Worm (Caenorhabditis elegans) whole organism, late embryonic: ENCODE results near the gene Y7A5A.13.

Experiments used
- C38D4.7 ChIP-seq: fragments of 200-800 bp; sonication (Bioruptor generic); optimal IDR thresholded peaks from 2 replicates; lab custom pipeline; 2018; ENCODE audit warnings: mild to moderate bottlenecking, missing genetic modification characterization, moderate library complexity, missing compliant biosample characterization
- T23F11.4 ChIP-seq: fragments of 200-800 bp; sonication (Bioruptor generic); optimal IDR thresholded peaks from 2 replicates; lab custom pipeline; 2018; ENCODE audit warnings: mild to moderate bottlenecking, missing genetic modification characterization, missing compliant biosample characterization
- ama-1 ChIP-seq: fragments of 150-350 bp; optimal IDR thresholded peaks from 2 replicates; lab custom pipeline; 2014
- dve-1 ChIP-seq: sonication (generic microtip); optimal IDR thresholded peaks from 2 replicates; lab custom pipeline; 2017; ENCODE audit warnings: antibody characterized with exemption, mild to moderate bottlenecking, missing genetic modification characterization, missing compliant biosample characterization
- pag-3 ChIP-seq: sonication (generic microtip); optimal IDR thresholded peaks from 2 replicates; lab custom pipeline; 2016; ENCODE audit warnings: missing compliant biosample characterization, missing genetic modification characterization, borderline replicate concordance
- pha-4 ChIP-seq: fragments of 150-350 bp; optimal IDR thresholded peaks from 2 replicates; lab custom pipeline; 2018; ENCODE audit warnings: missing biosample characterization, missing genetic modification reagents, missing genetic modification characterization
- tbx-2 ChIP-seq: sonication (generic microtip); optimal IDR thresholded peaks from 2 replicates; lab custom pipeline; 2016; ENCODE audit warnings: missing genetic modification characterization, missing compliant biosample characterization
- ttx-3 ChIP-seq: sonication (generic microtip); optimal IDR thresholded peaks from 2 replicates; lab custom pipeline; 2016; ENCODE audit warnings: missing genetic modification reagents, missing genetic modification characterization, missing compliant biosample characterization
- ztf-16 ChIP-seq: sonication (generic microtip); optimal IDR thresholded peaks from 2 replicates; lab custom pipeline; 2017; ENCODE audit warnings: missing genetic modification characterization, missing compliant biosample characterization

DNA sequence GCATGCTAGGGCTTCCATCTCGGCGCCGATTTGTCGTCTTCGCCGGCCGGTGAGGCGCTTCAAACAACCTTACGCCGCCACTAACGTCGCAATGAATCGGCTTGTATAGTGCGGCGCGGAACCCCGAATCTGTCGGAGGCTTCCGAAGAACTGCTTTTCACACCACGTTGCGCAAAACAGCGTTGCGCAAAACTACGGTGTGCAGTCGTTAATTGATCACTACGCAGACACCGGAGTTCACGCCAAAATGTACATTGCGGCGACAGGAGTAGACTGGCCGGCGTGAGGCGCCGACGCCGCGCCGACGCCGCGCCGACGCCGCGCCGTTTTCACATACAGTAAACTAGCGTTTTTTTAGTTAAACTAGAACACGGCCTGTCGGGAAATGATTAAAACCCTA is 28.2 kb downstream of the Y7A5A.13 start:
- TF ChIP-seq ttx-3 = no peak
- no peak for TF ChIP-seq dve-1 (tag; lab: Kevin White, UChicago)
- TF ChIP-seq ama-1 = no peak
- TF ChIP-seq ztf-16 (tag; lab: Kevin White, UChicago) = no peak
- TF ChIP-seq pha-4 (tag; lab: Kevin White, UChicago) = no peak
- no peak for TF ChIP-seq tbx-2 (tag; lab: Kevin White, UChicago)
- no peak for TF ChIP-seq C38D4.7 (GFP tag; lab: Kevin White, UChicago)
- no peak for TF ChIP-seq T23F11.4 (GFP tag; lab: Kevin White, UChicago)
- no peak for TF ChIP-seq pag-3 (tag; lab: Kevin White, UChicago)
